Worm (Caenorhabditis elegans): ENCODE measurements around the gene C32D5.7.

DNA sequence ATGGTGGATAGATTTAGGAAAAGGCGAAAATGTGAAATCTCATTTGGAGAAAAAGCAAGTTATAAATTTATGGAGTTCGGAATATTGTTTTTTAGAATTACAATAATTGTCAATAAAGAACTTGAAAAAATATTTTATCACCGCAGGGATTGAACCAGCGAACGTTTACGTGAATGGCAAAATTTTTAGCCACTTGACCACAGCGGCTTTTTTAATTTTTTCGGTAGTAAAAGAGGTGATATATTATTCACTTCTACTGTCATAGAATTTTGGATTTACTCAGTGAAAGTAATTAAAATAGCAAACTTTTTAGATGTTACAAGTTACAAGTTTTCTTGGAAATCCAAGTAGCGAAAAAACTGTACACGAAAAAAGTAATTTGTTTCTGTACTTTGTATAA lies 18.4 kb upstream of the C32D5.7 start:
- TF ChIP-seq him-1 (tag; optimal IDR thresholded peaks at IDR 0.05) (no peak), W03F9.2 (tag; optimal IDR thresholded peaks at IDR 0.05) (no peak), dao-5 (tag; optimal IDR thresholded peaks at IDR 0.05) (no peak)
